Worm (Caenorhabditis elegans): ENCODE measurements around the gene igeg-2.

Gene igeg-2

ce11 chrX:11479321-11479863 lies 33.0 kb upstream of the igeg-2 start:
- peak; percentile 10 for TF ChIP-seq hlh-30 (tag; optimal IDR thresholded peaks at IDR 0.05; ENCODE audit: insufficient read depth)
- TF ChIP-seq unc-62 (GFP tag; optimal IDR thresholded peaks at IDR 0.05 in 1 of 2) = peak in 1 of 2 experiments; percentile 78
- no peak for TF ChIP-seq unc-62 (tag; optimal IDR thresholded peaks at IDR 0.05)
- peak; percentile 32 for TF ChIP-seq nhr-28 (tag; optimal IDR thresholded peaks at IDR 0.05)
- peak; percentile 13 for TF ChIP-seq nhr-6 (tag; optimal IDR thresholded peaks at IDR 0.05)
- TF ChIP-seq mes-2 (tag; optimal IDR thresholded peaks at IDR 0.05; ENCODE audit: poor library complexity, severe bottlenecking) = peak; percentile 28
- TF ChIP-seq aha-1 (tag) = peak; percentile 68
- no peak for TF ChIP-seq daf-16 (GFP tag; optimal IDR thresholded peaks at IDR 0.05)
- TF ChIP-seq daf-16 (tag; optimal IDR thresholded peaks at IDR 0.05) = no peak
- TF ChIP-seq dmd-6 (GFP tag; IDR thresholded peaks at IDR 0.05) = peak; percentile 18
- TF ChIP-seq mxl-3 (GFP tag; optimal IDR thresholded peaks at IDR 0.05) = peak; percentile 5
- no peak for TF ChIP-seq Y48G9A.11 (GFP tag; IDR thresholded peaks at IDR 0.05)
- TF ChIP-seq tra-1 (GFP tag; IDR thresholded peaks at IDR 0.05) = 0 out of 2 replicates have a peak, but pooled peaks have one; percentile 28
- TF ChIP-seq attf-4 (tag; optimal IDR thresholded peaks at IDR 0.05) = no peak
- peak; percentile 35 for TF ChIP-seq pqm-1 (tag; optimal IDR thresholded peaks at IDR 0.05)

- TF ChIP-seq F10B5.3 (tag; optimal IDR thresholded peaks at IDR 0.05) = no peak
- TF ChIP-seq hlh-30 (tag; optimal IDR thresholded peaks at IDR 0.05; ENCODE audit: insufficient read depth) = peak; percentile 87
- TF ChIP-seq ceh-82 (tag; optimal IDR thresholded peaks at IDR 0.05) = no peak
- no peak for TF ChIP-seq duxl-1 (tag; optimal IDR thresholded peaks at IDR 0.05; ENCODE audit: poor library complexity)
- no peak for TF ChIP-seq ceh-28 (tag; optimal IDR thresholded peaks at IDR 0.05)
- no peak for TF ChIP-seq spr-1 (tag; optimal IDR thresholded peaks at IDR 0.05)
- TF ChIP-seq zag-1 (tag; optimal IDR thresholded peaks at IDR 0.05) = no peak
- TF ChIP-seq daf-19 (GFP tag; conservative IDR thresholded peaks at IDR 0.05) = no peak
- no peak for TF ChIP-seq hif-1 (tag; optimal IDR thresholded peaks at IDR 0.05)
- peak; percentile 55 for TF ChIP-seq nhr-28 (tag; optimal IDR thresholded peaks at IDR 0.05)
- TF ChIP-seq mes-2 (tag; optimal IDR thresholded peaks at IDR 0.05; ENCODE audit: poor library complexity, severe bottlenecking) = peak; percentile 7
- no peak for TF ChIP-seq lin-15B (tag; optimal IDR thresholded peaks at IDR 0.05)
- TF ChIP-seq hmg-1.1 (GFP tag; IDR thresholded peaks at IDR 0.05) = no peak
- no peak for TF ChIP-seq sdz-12 (GFP tag; optimal IDR thresholded peaks at IDR 0.05)
- no peak for TF ChIP-seq ceh-44 (GFP tag; IDR thresholded peaks at IDR 0.05)
- TF ChIP-seq rbr-2 (tag; optimal IDR thresholded peaks at IDR 0.05) = no peak
- TF ChIP-seq ces-1 (GFP tag; optimal IDR thresholded peaks at IDR 0.05) = no peak
- no peak for TF ChIP-seq Y105C5A.15 (GFP tag; IDR thresholded peaks at IDR 0.05)
- no peak for TF ChIP-seq dmd-9 (GFP tag; IDR thresholded peaks at IDR 0.05)
- TF ChIP-seq jun-1 (tag; optimal IDR thresholded peaks at IDR 0.05) = no peak
- TF ChIP-seq lin-1 (GFP tag; IDR thresholded peaks at IDR 0.05) = no peak
- TF ChIP-seq mdl-1 (tag; optimal IDR thresholded peaks at IDR 0.05) = peak in 1 of 2 experiments; percentile 55
- no peak for TF ChIP-seq madf-5 (GFP tag; IDR thresholded peaks at IDR 0.05)
- peak; percentile 52 for TF ChIP-seq mep-1 (tag; optimal IDR thresholded peaks at IDR 0.05)
- TF ChIP-seq skn-1 (tag; optimal IDR thresholded peaks at IDR 0.05) = no peak
- TF ChIP-seq ama-1 (optimal IDR thresholded peaks at IDR 0.05) = peak; percentile 1
- TF ChIP-seq unc-39 (tag; optimal IDR thresholded peaks at IDR 0.05) = no peak
- no peak for TF ChIP-seq ztf-11 (tag; optimal IDR thresholded peaks at IDR 0.05)
- no peak for TF ChIP-seq cey-2 (tag; optimal IDR thresholded peaks at IDR 0.05; ENCODE audit: borderline replicate concordance, insufficient read depth)
- no peak for TF ChIP-seq zip-2 (tag; optimal IDR thresholded peaks at IDR 0.05)
- TF ChIP-seq nhr-48 (tag; optimal IDR thresholded peaks at IDR 0.05) = peak; percentile 14
- no peak for TF ChIP-seq nhr-111 (GFP tag; optimal IDR thresholded peaks at IDR 0.05)
- peak; percentile 10; the same call in 1 of the 2 replicates for TF ChIP-seq dmd-6 (GFP tag; IDR thresholded peaks at IDR 0.05)
- TF ChIP-seq vab-7 (GFP tag; IDR thresholded peaks at IDR 0.05) = no peak
- TF ChIP-seq ceh-32 (tag; optimal IDR thresholded peaks at IDR 0.05; ENCODE audit: poor library complexity) = no peak
- TF ChIP-seq Y5F2A.4 (GFP tag; optimal IDR thresholded peaks at IDR 0.05) = no peak
- no peak for TF ChIP-seq tag-97 (GFP tag; IDR thresholded peaks at IDR 0.05)
- no peak for TF ChIP-seq zfp-3 (GFP tag; conservative IDR thresholded peaks at IDR 0.05)
- no peak for TF ChIP-seq ctbp-1 (GFP tag; IDR thresholded peaks at IDR 0.05)
Measured at ce11 chrX:11478758-11479157, 32.3 kb upstream of the igeg-2 start.

Data from whole organism, L4 larva.